Fruit fly (Drosophila melanogaster) Kc167 (cell line): Measurements from ENCODE around the gene CG31751.

Experiments used
- Myc ChIP-seq: fragments of >200 bp; optimal IDR thresholded peaks from 2 replicates; lab custom pipeline; 2017; ENCODE audit warnings: missing external identifiers
- h ChIP-seq: fragments of >200 bp; optimal IDR thresholded peaks from 3 replicates; lab custom pipeline; 2018; ENCODE audit warnings: missing external identifiers
- ttk ChIP-seq: sonication (Bioruptor generic); optimal IDR thresholded peaks from 2 replicates; lab custom pipeline; 2017; ENCODE audit warnings: missing external identifiers

dm6 chr2L:18713686-18714085, 36.7 kb downstream of the CG31751 start, which contains the start of gene Irk3:
- TF ChIP-seq Myc (lab: Kevin White, UChicago) = no peak
- no peak for TF ChIP-seq h (lab: Kevin White, UChicago)
- TF ChIP-seq ttk (lab: Kevin White, UChicago) = no peak
